Worm (Caenorhabditis elegans): ENCODE data around the gene pqn-51.

DNA sequence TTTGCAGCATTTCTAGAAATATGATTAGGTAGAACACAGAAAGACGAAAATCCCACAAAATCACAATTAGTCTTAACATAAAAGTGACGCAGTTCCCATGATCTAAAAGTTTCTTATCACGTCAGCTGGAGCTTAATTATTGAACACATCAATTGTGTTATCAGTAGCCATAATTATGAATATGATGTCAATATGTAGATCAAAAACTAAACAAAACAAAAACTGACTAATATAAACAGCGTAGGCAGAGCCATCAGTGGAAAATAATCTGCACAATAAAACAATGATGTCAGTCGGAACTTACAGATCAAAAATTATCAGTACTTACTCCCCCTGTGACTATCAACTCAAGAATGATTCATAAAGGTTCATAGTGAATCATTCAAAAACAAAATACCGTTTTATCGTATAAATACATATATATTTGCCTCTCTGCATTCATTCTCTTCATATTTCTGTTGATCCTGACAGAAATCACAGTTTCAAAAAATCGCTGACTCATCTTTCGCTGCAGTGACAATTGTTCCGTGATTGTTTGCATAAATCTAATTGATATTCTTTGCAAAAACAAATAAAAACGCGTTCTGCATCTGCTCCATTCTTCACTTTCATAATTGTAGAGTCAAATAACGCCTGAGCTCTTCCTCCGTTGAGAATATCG is 37.1 kb upstream of the pqn-51 start, which contains the start of gene srr-6:
- TF ChIP-seq nhr-12 (tag; optimal IDR thresholded peaks at IDR 0.05) (no peak), lsy-2 (tag; optimal IDR thresholded peaks at IDR 0.05) (no peak)

Measured in whole organism, mixed stage, embryonic.